Worm (Caenorhabditis elegans) whole organism, L4 larva: ENCODE results near the gene F59A6.2.
A peak's percentile ranks its signal among the peaks of the same experiment; 100 is the strongest.

Source experiments
- F10B5.3 ChIP-seq: sonication (generic microtip); optimal IDR thresholded peaks from 2 replicates; lab custom pipeline; 2016; ENCODE audit warnings: mild to moderate bottlenecking, missing genetic modification characterization, missing compliant biosample characterization
- F37D6.2 ChIP-seq: sonication (generic microtip); optimal IDR thresholded peaks from 2 replicates; lab custom pipeline; 2016; ENCODE audit warnings: mild to moderate bottlenecking, missing genetic modification characterization, missing compliant biosample characterization
- F44E2.7 ChIP-seq: fragments of 200-800 bp; sonication (Bioruptor generic); IDR thresholded peaks from 2 replicates; pipeline ENCODE4 v2.1.2; 2022; ENCODE audit warnings: missing genetic modification characterization, missing compliant biosample characterization
- F49E8.2 ChIP-seq: sonication (generic microtip); optimal IDR thresholded peaks from 2 replicates; lab custom pipeline; 2016; ENCODE audit warnings: missing compliant biosample characterization, mild to moderate bottlenecking, missing genetic modification characterization, borderline replicate concordance
- Y105C5A.15 ChIP-seq: fragments of 200-800 bp; sonication (Bioruptor generic); IDR thresholded peaks from 2 replicates; pipeline ENCODE4 v1.3.6; 2022; ENCODE audit warnings: missing genetic modification characterization, missing compliant biosample characterization
- Y5F2A.4 ChIP-seq: fragments of 200-800 bp; sonication (Bioruptor generic); optimal IDR thresholded peaks from 2 replicates; lab custom pipeline; 2018; ENCODE audit warnings: mild to moderate bottlenecking, missing genetic modification characterization, missing compliant biosample characterization
- ZK546.5 ChIP-seq, 2 experiments: sonication (generic microtip); optimal IDR thresholded peaks; 2 replicates each; lab custom pipeline; 2017; ENCODE audit warnings: missing biosample characterization in 2 of 2, missing genetic modification characterization in 2 of 2
- aha-1 ChIP-seq: fragments of 150-350 bp; peaks from one replicate; lab custom pipeline; 2014; ENCODE audit warnings: missing biosample characterization, missing genetic modification characterization
- ama-1 ChIP-seq: fragments of 150-350 bp; optimal IDR thresholded peaks from 2 replicates; lab custom pipeline; 2014; ENCODE audit warnings: inconsistent platforms, mixed read lengths
- ceh-20 ChIP-seq: fragments of 200-800 bp; sonication (Bioruptor generic); IDR thresholded peaks from 2 replicates; pipeline ENCODE4 v1.3.6; 2022; ENCODE audit warnings: missing genetic modification reagents, missing genetic modification characterization, missing compliant biosample characterization
- ceh-32 ChIP-seq: sonication (generic microtip); optimal IDR thresholded peaks from 2 replicates; lab custom pipeline; 2016; ENCODE audit warnings: mild to moderate bottlenecking, missing genetic modification characterization, missing compliant biosample characterization; ENCODE audit not compliant: poor library complexity
- ceh-62 ChIP-seq: sonication (generic microtip); optimal IDR thresholded peaks from 2 replicates; lab custom pipeline; 2017; ENCODE audit warnings: missing biosample characterization, missing genetic modification characterization
- cey-2 ChIP-seq: sonication (generic microtip); optimal IDR thresholded peaks from 3 replicates; lab custom pipeline; 2017; ENCODE audit warnings: missing genetic modification characterization, mild to moderate bottlenecking, missing compliant biosample characterization, antibody characterized with exemption, borderline replicate concordance; ENCODE audit not compliant: insufficient read depth
- daf-16 ChIP-seq, 3 experiments: sonication (generic microtip); optimal IDR thresholded peaks; 2 replicates each; lab custom pipeline; 2016 to 2017; ENCODE audit warnings: missing genetic modification characterization in 3 of 3, missing genetic modification reagents in 3 of 3, mild to moderate bottlenecking in 2 of 3, missing compliant biosample characterization in 2 of 3, missing biosample characterization in 1 of 3, moderate library complexity in 1 of 3
- daf-19 ChIP-seq: fragments of 200-800 bp; sonication (Bioruptor generic); conservative IDR thresholded peaks from 2 replicates; pipeline ENCODE4 v1.3.6; 2022; ENCODE audit warnings: missing genetic modification characterization, missing compliant biosample characterization
- daf-8 ChIP-seq: fragments of 200-800 bp; sonication (Bioruptor generic); IDR thresholded peaks from 2 replicates; pipeline ENCODE4 v1.3.6; 2022; ENCODE audit warnings: missing genetic modification characterization, missing compliant biosample characterization
- dmd-6 ChIP-seq: fragments of 200-800 bp; sonication (Bioruptor generic); IDR thresholded peaks from 2 replicates; pipeline ENCODE4 v1.3.6; 2022; ENCODE audit warnings: missing genetic modification reagents, missing genetic modification characterization, missing compliant biosample characterization
- dpl-1 ChIP-seq: fragments of 150-350 bp; optimal IDR thresholded peaks from 2 replicates; lab custom pipeline; 2014; ENCODE audit warnings: missing biosample characterization, missing genetic modification reagents, missing genetic modification characterization
- dve-1 ChIP-seq: sonication (generic microtip); optimal IDR thresholded peaks from 2 replicates; lab custom pipeline; 2017; ENCODE audit warnings: antibody characterized with exemption, mild to moderate bottlenecking, missing genetic modification characterization, missing compliant biosample characterization; ENCODE audit not compliant: insufficient read depth
- egl-43 ChIP-seq: fragments of 200-800 bp; sonication (Bioruptor generic); IDR thresholded peaks from 2 replicates; pipeline ENCODE4 v1.3.6; 2022; ENCODE audit warnings: missing genetic modification reagents, missing genetic modification characterization, missing compliant biosample characterization
- hif-1 ChIP-seq, 2 experiments: sonication (generic microtip); optimal IDR thresholded peaks; 2 replicates each; lab custom pipeline; 2016 to 2017; ENCODE audit warnings: missing compliant biosample characterization in 2 of 2, missing genetic modification characterization in 2 of 2, missing genetic modification reagents in 2 of 2, missing genotype in 2 of 2, mild to moderate bottlenecking in 1 of 2
- hlh-11 ChIP-seq: fragments of 200-800 bp; sonication (Bioruptor generic); optimal IDR thresholded peaks from 2 replicates; lab custom pipeline; 2018; ENCODE audit warnings: mild to moderate bottlenecking, missing genetic modification characterization, missing compliant biosample characterization
- hlh-30 ChIP-seq: sonication (generic microtip); optimal IDR thresholded peaks from 2 replicates; lab custom pipeline; 2017; ENCODE audit warnings: antibody characterized with exemption, mild to moderate bottlenecking, missing genetic modification characterization, missing compliant biosample characterization; ENCODE audit not compliant: insufficient read depth
- jun-1 ChIP-seq: fragments of 150-350 bp; optimal IDR thresholded peaks from 2 replicates; lab custom pipeline; 2014; ENCODE audit warnings: missing biosample characterization, missing genetic modification reagents, missing genetic modification characterization
- lim-7 ChIP-seq: fragments of 200-800 bp; sonication (Bioruptor generic); IDR thresholded peaks from 2 replicates; pipeline ENCODE4 v1.3.6; 2022; ENCODE audit warnings: missing genetic modification characterization, missing compliant biosample characterization
- lin-13 ChIP-seq: fragments of 150-350 bp; optimal IDR thresholded peaks from 2 replicates; lab custom pipeline; 2014; ENCODE audit warnings: missing biosample characterization, missing genetic modification reagents, missing genetic modification characterization
- madf-5 ChIP-seq, 2 experiments: fragments of 200-800 bp; sonication (Bioruptor generic); IDR thresholded peaks; 2 replicates each; pipeline ENCODE4 v1.3.6; 2022; ENCODE audit warnings: missing compliant biosample characterization in 2 of 2, missing genetic modification characterization in 2 of 2
- mdl-1 ChIP-seq, 2 experiments: fragments of 150-350 bp in 1 of 2; sonication (generic microtip) in 1 of 2; optimal IDR thresholded peaks; 2 replicates each; lab custom pipeline; 2014 to 2017; ENCODE audit warnings: missing biosample characterization in 2 of 2, missing genetic modification characterization in 2 of 2
- mes-2 ChIP-seq: sonication (generic microtip); optimal IDR thresholded peaks from 2 replicates; lab custom pipeline; 2016; ENCODE audit warnings: missing genotype, mild to moderate bottlenecking, missing genetic modification characterization, missing compliant biosample characterization; ENCODE audit not compliant: poor library complexity, severe bottlenecking
- mxl-2 ChIP-seq: fragments of 200-800 bp; sonication (Bioruptor generic); conservative IDR thresholded peaks from 2 replicates; pipeline ENCODE4 v1.3.6; 2022; ENCODE audit warnings: missing genetic modification reagents, missing genetic modification characterization, missing compliant biosample characterization
- mxl-3 ChIP-seq: fragments of 200-800 bp; sonication (Bioruptor generic); optimal IDR thresholded peaks from 2 replicates; lab custom pipeline; 2018; ENCODE audit warnings: mild to moderate bottlenecking, missing genetic modification characterization, missing compliant biosample characterization
- nhr-102 ChIP-seq: sonication (generic microtip); optimal IDR thresholded peaks from 2 replicates; lab custom pipeline; 2016; ENCODE audit warnings: mild to moderate bottlenecking, missing genetic modification characterization, moderate library complexity, missing compliant biosample characterization
- nhr-11 ChIP-seq: fragments of 150-350 bp; optimal IDR thresholded peaks from 2 replicates; lab custom pipeline; 2014; ENCODE audit warnings: missing biosample characterization, missing genetic modification characterization
- nhr-111 ChIP-seq: fragments of 200-800 bp; sonication (Bioruptor generic); optimal IDR thresholded peaks from 2 replicates; lab custom pipeline; 2018; ENCODE audit warnings: mild to moderate bottlenecking, missing genetic modification characterization, missing compliant biosample characterization
- nhr-28 ChIP-seq: fragments of 150-350 bp; optimal IDR thresholded peaks from 2 replicates; lab custom pipeline; 2014; ENCODE audit warnings: missing biosample characterization, missing genetic modification characterization
- nhr-48 ChIP-seq: sonication (generic microtip); optimal IDR thresholded peaks from 2 replicates; lab custom pipeline; 2016; ENCODE audit warnings: mild to moderate bottlenecking, missing genetic modification characterization, missing compliant biosample characterization
- nhr-6 ChIP-seq: fragments of 150-350 bp; optimal IDR thresholded peaks from 2 replicates; lab custom pipeline; 2014; ENCODE audit warnings: missing biosample characterization, missing genetic modification characterization
- rbr-2 ChIP-seq: sonication (generic microtip); optimal IDR thresholded peaks from 2 replicates; lab custom pipeline; 2016; ENCODE audit warnings: missing genotype, missing genetic modification characterization, missing compliant biosample characterization
- saeg-2 ChIP-seq: fragments of 200-800 bp; sonication (Bioruptor generic); IDR thresholded peaks from 2 replicates; pipeline ENCODE4 v1.3.6; 2022; ENCODE audit warnings: missing genetic modification reagents, missing genetic modification characterization, missing compliant biosample characterization
- set-16 ChIP-seq: fragments of 200-800 bp; sonication (Bioruptor generic); IDR thresholded peaks from 2 replicates; pipeline ENCODE4 v1.3.6; 2022; ENCODE audit warnings: missing genetic modification reagents, missing genetic modification characterization, missing compliant biosample characterization
- skn-1 ChIP-seq: fragments of 150-350 bp; optimal IDR thresholded peaks from 2 replicates; lab custom pipeline; 2014; ENCODE audit warnings: missing biosample characterization, missing genetic modification characterization
- snpc-4 ChIP-seq: fragments of 150-350 bp; optimal IDR thresholded peaks from 2 replicates; lab custom pipeline; 2014; ENCODE audit warnings: missing biosample characterization, missing genetic modification characterization
- tra-1 ChIP-seq: fragments of 200-800 bp; sonication (Bioruptor generic); IDR thresholded peaks from 2 replicates; pipeline ENCODE4 v1.3.6; 2022; ENCODE audit warnings: missing genetic modification reagents, missing genetic modification characterization, missing compliant biosample characterization
- unc-130 ChIP-seq: sonication (generic microtip); optimal IDR thresholded peaks from 2 replicates; lab custom pipeline; 2016; ENCODE audit warnings: missing genetic modification reagents, missing genetic modification characterization, missing compliant biosample characterization
- vab-7 ChIP-seq: fragments of 200-800 bp; sonication (Bioruptor generic); IDR thresholded peaks from 2 replicates; pipeline ENCODE4 v1.3.6; 2022; ENCODE audit warnings: missing genetic modification reagents, missing genetic modification characterization, missing compliant biosample characterization
- zip-2 ChIP-seq: fragments of 150-350 bp; optimal IDR thresholded peaks from 2 replicates; lab custom pipeline; 2014; ENCODE audit warnings: missing biosample characterization, missing genetic modification characterization

The F59A6.2 gene

DNA sequence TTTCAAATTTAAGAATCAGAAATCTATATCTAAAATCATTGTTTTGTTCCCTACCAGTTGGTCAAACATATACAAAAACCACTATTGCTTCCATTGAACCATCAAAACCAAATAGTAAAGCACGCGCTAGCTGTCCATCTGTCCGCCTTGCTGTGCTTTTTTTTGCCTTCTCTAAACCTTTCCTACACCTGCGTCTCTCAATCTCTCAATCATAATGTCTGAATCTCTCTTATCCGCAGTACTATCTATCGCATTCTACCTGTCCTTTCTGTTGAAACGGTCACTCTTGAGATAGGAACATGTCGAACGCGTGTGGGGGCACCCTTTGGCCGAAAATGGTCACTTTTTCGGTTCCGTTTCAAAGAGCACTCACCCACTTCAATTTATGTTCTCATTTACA is 32.8 kb downstream of the F59A6.2 start (continued):
- no peak for TF ChIP-seq Y5F2A.4 (GFP tag; lab: Kevin White, UChicago)
- TF ChIP-seq snpc-4 (tag; lab: Kevin White, UChicago): no peak
- peak; percentile 64 for TF ChIP-seq hlh-11 (tag; lab: Kevin White, UChicago)
- TF ChIP-seq cey-2 (tag; lab: Kevin White, UChicago): no peak
- TF ChIP-seq ama-1 (lab: Kevin White, UChicago): no peak
- peak; percentile 90 for TF ChIP-seq mxl-3
- no peak for TF ChIP-seq daf-19 (GFP tag; lab: Robert Waterston, UW)
- TF ChIP-seq aha-1 (tag; lab: Kevin White, UChicago): peak; percentile 70
- peak; percentile 4 for TF ChIP-seq mes-2 (tag; lab: Kevin White, UChicago)
- no peak for TF ChIP-seq saeg-2 (GFP tag; lab: Robert Waterston, UW)
- TF ChIP-seq, all 104 proteins: peak for 12

DNA sequence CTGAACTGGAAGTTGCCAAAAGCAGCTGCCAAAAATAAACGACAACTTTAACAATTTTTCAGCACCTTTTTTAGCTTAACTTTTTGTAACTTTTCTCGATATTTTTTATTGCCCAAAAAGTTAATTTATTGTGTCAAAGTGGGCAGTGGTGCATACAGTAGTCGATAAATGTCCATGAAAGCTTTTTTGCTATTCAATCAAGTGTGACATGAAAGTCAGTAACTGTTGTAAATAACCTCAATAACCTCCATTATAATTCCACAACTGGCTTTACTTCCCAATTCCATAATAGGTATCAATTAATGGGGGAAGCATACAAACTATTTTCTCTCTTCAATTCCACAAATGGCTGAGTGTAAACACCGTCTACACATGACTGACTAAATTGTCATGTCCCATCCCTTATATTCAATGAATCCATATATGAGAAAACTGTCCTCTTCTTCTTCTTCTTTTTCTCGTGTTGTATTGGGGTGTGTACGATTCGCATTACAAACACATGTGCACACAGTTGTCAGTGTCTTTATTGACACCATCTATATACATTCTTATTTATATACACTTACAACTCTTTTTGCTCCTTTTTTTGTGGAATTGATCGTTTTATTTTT is 33.8 kb downstream of the F59A6.2 start:
- TF ChIP-seq hlh-30 (tag; lab: Kevin White, UChicago): peak; percentile 60
- TF ChIP-seq Y5F2A.4 (GFP tag; lab: Kevin White, UChicago): no peak
- no peak for TF ChIP-seq nhr-11 (tag; lab: Kevin White, UChicago)
- TF ChIP-seq vab-7 (GFP tag; lab: Robert Waterston, UW): no peak
- TF ChIP-seq tra-1 (GFP tag; lab: Robert Waterston, UW): no peak
- no peak for TF ChIP-seq lim-7
- TF ChIP-seq aha-1 (tag; lab: Kevin White, UChicago): peak; percentile 92
- TF ChIP-seq dpl-1 (GFP tag; lab: Kevin White, UChicago): no peak
- TF ChIP-seq mdl-1 (tag; optimal IDR thresholded peaks at IDR 0.05; lab: Kevin White, UChicago): peak in 1 of 2 experiments; percentile 7
- TF ChIP-seq set-16 (GFP tag; lab: Robert Waterston, UW): no peak
- no peak for TF ChIP-seq F44E2.7 (GFP tag; lab: Robert Waterston, UW)
- no peak for TF ChIP-seq ceh-62 (tag; lab: Kevin White, UChicago)
- no peak for TF ChIP-seq jun-1 (tag; lab: Kevin White, UChicago)
- peak; percentile 20 for TF ChIP-seq dve-1
- TF ChIP-seq lin-13: no peak
- TF ChIP-seq nhr-102: no peak

DNA sequence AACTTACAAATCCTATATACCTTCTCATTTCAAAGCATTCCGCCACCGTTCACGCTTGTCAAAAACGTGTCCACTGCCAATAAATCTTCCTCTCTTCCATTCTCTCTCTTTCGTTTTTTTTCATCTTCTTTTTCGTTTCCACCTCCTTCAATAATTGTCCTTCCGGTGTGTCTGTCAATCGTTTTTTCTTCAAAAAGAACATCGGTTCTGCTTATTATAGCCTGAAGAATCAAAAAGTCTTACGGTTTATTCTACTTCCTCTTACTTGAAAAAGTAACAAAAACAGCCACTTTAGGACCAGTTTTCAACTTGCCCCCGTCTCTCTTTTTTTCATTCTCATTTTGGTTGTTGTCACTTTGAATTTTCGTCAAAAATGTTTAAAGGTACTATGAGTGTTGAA is 34.8 kb downstream of the F59A6.2 start:
- TF ChIP-seq madf-5 (GFP tag; IDR thresholded peaks at IDR 0.05; lab: Robert Waterston, UW) (no peak), daf-16 (GFP tag; optimal IDR thresholded peaks at IDR 0.05; lab: Kevin White, UChicago) (no peak), daf-16 (tag; optimal IDR thresholded peaks at IDR 0.05; lab: Kevin White, UChicago) (no peak), daf-8 (no peak), mes-2 (tag; lab: Kevin White, UChicago) (no peak), nhr-28 (tag; lab: Kevin White, UChicago) (peak; percentile 50), egl-43 (GFP tag; lab: Robert Waterston, UW) (no peak), mxl-2 (no peak), ceh-20 (no peak), ama-1 (lab: Kevin White, UChicago) (no peak), F10B5.3 (tag; lab: Kevin White, UChicago) (no peak), rbr-2 (tag; lab: Kevin White, UChicago) (no peak), F49E8.2 (no peak), aha-1 (tag; lab: Kevin White, UChicago) (peak; percentile 61), nhr-111 (GFP tag; lab: Kevin White, UChicago) (no peak), zip-2 (no peak), skn-1 (tag; lab: Kevin White, UChicago) (no peak), dmd-6 (GFP tag; lab: Robert Waterston, UW) (no peak), Y105C5A.15 (GFP tag; lab: Robert Waterston, UW) (no peak), hlh-30 (tag; lab: Kevin White, UChicago) (peak; percentile 1), hif-1 (tag; optimal IDR thresholded peaks at IDR 0.05; lab: Kevin White, UChicago) (no peak), nhr-6 (no peak), nhr-48 (tag; lab: Kevin White, UChicago) (no peak), F37D6.2 (tag; lab: Kevin White, UChicago) (no peak), unc-130 (GFP tag; lab: Kevin White, UChicago) (no peak), set-16 (GFP tag; lab: Robert Waterston, UW) (no peak), ZK546.5 (tag; optimal IDR thresholded peaks at IDR 0.05; lab: Kevin White, UChicago) (no peak), ceh-32 (tag; lab: Kevin White, UChicago) (no peak)
